Worm (Caenorhabditis elegans): ENCODE measurements around the gene nhr-87.
"Not testable (repeated sequence)": the region's sequence is repeated elsewhere in the genome, so short reads cannot be mapped to it uniquely, and the experiment has no call there.

The nhr-87 gene

ce11 chrIV:1623712-1624111 lies at the start of gene nhr-87:
TSS of gene nhr-87 (plus strand) at chrIV:1624029.
- no peak for TF ChIP-seq W03F9.2 (tag; optimal IDR thresholded peaks at IDR 0.05)
- TF ChIP-seq him-1 (tag; optimal IDR thresholded peaks at IDR 0.05) = no peak
- TF ChIP-seq dao-5 (tag; optimal IDR thresholded peaks at IDR 0.05) = no peak

ce11 chrIV:1576731-1577130 lies 47.1 kb upstream of the nhr-87 start, which contains the start of gene Y41D4B.14:
TSS of gene Y41D4B.14 (plus strand) at chrIV:1577031.
- TF ChIP-seq him-1 (tag; optimal IDR thresholded peaks at IDR 0.05) (no peak), W03F9.2 (tag; optimal IDR thresholded peaks at IDR 0.05) (no peak), dao-5 (tag; optimal IDR thresholded peaks at IDR 0.05) (no peak)

- TF ChIP-seq him-1 (tag; optimal IDR thresholded peaks at IDR 0.05) (no peak), W03F9.2 (tag; optimal IDR thresholded peaks at IDR 0.05) (peak; percentile 88)
Measured at ce11 chrIV:1595802-1596201, 28.0 kb upstream of the nhr-87 start, which contains the start of gene npp-8. TSS of gene npp-8 (minus strand) at chrIV:1595824.

ce11 chrIV:1597018-1597417 lies 26.8 kb upstream of the nhr-87 start, which contains the start of gene ced-2:
TSS of gene ced-2 (plus strand) at chrIV:1597318.
- TF ChIP-seq W03F9.2 (tag; optimal IDR thresholded peaks at IDR 0.05) (no peak), him-1 (tag; optimal IDR thresholded peaks at IDR 0.05) (no peak), dao-5 (tag; optimal IDR thresholded peaks at IDR 0.05) (no peak)

- no peak for TF ChIP-seq him-1 (tag; optimal IDR thresholded peaks at IDR 0.05)
- TF ChIP-seq W03F9.2 (tag; optimal IDR thresholded peaks at IDR 0.05) = no peak
- no peak for TF ChIP-seq dao-5 (tag; optimal IDR thresholded peaks at IDR 0.05)
Measured at ce11 chrIV:1600784-1601183, 23.0 kb upstream of the nhr-87 start.

ce11 chrIV:1601357-1601756 lies 22.5 kb upstream of the nhr-87 start, which contains the start of gene set-23:
TSS of gene set-23 (plus strand) at chrIV:1601657.
- no peak for TF ChIP-seq dao-5 (tag; optimal IDR thresholded peaks at IDR 0.05)
- no peak for TF ChIP-seq him-1 (tag; optimal IDR thresholded peaks at IDR 0.05)
- TF ChIP-seq W03F9.2 (tag; optimal IDR thresholded peaks at IDR 0.05) = no peak

ce11 chrIV:1602936-1603457 lies 20.8 kb upstream of the nhr-87 start:
- no peak for TF ChIP-seq him-1 (tag; optimal IDR thresholded peaks at IDR 0.05)
- TF ChIP-seq W03F9.2 (tag; optimal IDR thresholded peaks at IDR 0.05) = no peak
- no peak for TF ChIP-seq dao-5 (tag; optimal IDR thresholded peaks at IDR 0.05)

ce11 chrIV:1605276-1605762 lies 18.5 kb upstream of the nhr-87 start, which contains the start of gene Y41D4B.11:
TSS of gene Y41D4B.11 (plus strand) at chrIV:1605712.
- TF ChIP-seq dao-5 (tag; optimal IDR thresholded peaks at IDR 0.05) = no peak
- TF ChIP-seq W03F9.2 (tag; optimal IDR thresholded peaks at IDR 0.05) = no peak
- TF ChIP-seq him-1 (tag; optimal IDR thresholded peaks at IDR 0.05) = no peak

ce11 chrIV:1609973-1610372 lies 13.9 kb upstream of the nhr-87 start, which contains the start of gene dsl-3:
TSS of gene dsl-3 (plus strand) at chrIV:1610273.
- not testable (repeated sequence) for TF ChIP-seq him-1, dao-5, W03F9.2 (tag; optimal IDR thresholded peaks at IDR 0.05)

- TF ChIP-seq dao-5 (tag; optimal IDR thresholded peaks at IDR 0.05) (no peak), him-1 (tag; optimal IDR thresholded peaks at IDR 0.05) (no peak), W03F9.2 (tag; optimal IDR thresholded peaks at IDR 0.05) (no peak)
Measured at ce11 chrIV:1613592-1613991, 10.2 kb upstream of the nhr-87 start, which contains the start of gene nhr-122. TSS of gene nhr-122 (plus strand) at chrIV:1613892.

ce11 chrIV:1619519-1620311 lies 4.1 kb upstream of the nhr-87 start, which contains the start of gene nhr-92:
TSS of gene nhr-92 (plus strand) at chrIV:1620094.
- TF ChIP-seq W03F9.2 (tag; optimal IDR thresholded peaks at IDR 0.05) = no peak
- no peak for TF ChIP-seq him-1 (tag; optimal IDR thresholded peaks at IDR 0.05)

ce11 chrIV:1624447-1624846 lies 618 bp downstream of the nhr-87 start:
- TF ChIP-seq him-1 (tag; optimal IDR thresholded peaks at IDR 0.05) = no peak
- TF ChIP-seq dao-5 (tag; optimal IDR thresholded peaks at IDR 0.05) = no peak
- no peak for TF ChIP-seq W03F9.2 (tag; optimal IDR thresholded peaks at IDR 0.05)

ce11 chrIV:1626342-1626855 lies 2.6 kb downstream of the nhr-87 start, which contains the start of gene nhr-146:
TSS of gene nhr-146 (plus strand) at chrIV:1626805.
- no peak for TF ChIP-seq W03F9.2 (tag; optimal IDR thresholded peaks at IDR 0.05)
- no peak for TF ChIP-seq dao-5 (tag; optimal IDR thresholded peaks at IDR 0.05)
- TF ChIP-seq him-1 (tag; optimal IDR thresholded peaks at IDR 0.05) = no peak

ce11 chrIV:1628281-1628680 lies 4.5 kb downstream of the nhr-87 start:
- TF ChIP-seq W03F9.2 (tag; optimal IDR thresholded peaks at IDR 0.05) = no peak
- TF ChIP-seq dao-5 (tag; optimal IDR thresholded peaks at IDR 0.05) = no peak
- TF ChIP-seq him-1 (tag; optimal IDR thresholded peaks at IDR 0.05) = no peak

Data from whole organism, L4/young adult.